Worm (Caenorhabditis elegans) whole organism, L3 larva: ENCODE measurements around the gene mcm-6.
A peak's percentile ranks its signal among the peaks of the same experiment; 100 is the strongest.

Experiments used
- R02D3.7 ChIP-seq: fragments of 150-350 bp; optimal IDR thresholded peaks from 2 replicates; lab custom pipeline; 2014; ENCODE audit warnings: missing biosample characterization, missing genetic modification characterization
- ZK546.5 ChIP-seq: sonication (generic microtip); optimal IDR thresholded peaks from 2 replicates; lab custom pipeline; 2017; ENCODE audit warnings: missing biosample characterization, missing genetic modification characterization
- aly-2 ChIP-seq: fragments of 150-350 bp; optimal IDR thresholded peaks from 2 replicates; lab custom pipeline; 2014; ENCODE audit warnings: missing biosample characterization, missing genetic modification characterization
- ama-1 ChIP-seq: fragments of 150-350 bp; optimal IDR thresholded peaks from 2 replicates; lab custom pipeline; 2018
- ceh-16 ChIP-seq: sonication (generic microtip); optimal IDR thresholded peaks from 2 replicates; lab custom pipeline; 2017; ENCODE audit warnings: missing biosample characterization, missing genetic modification characterization
- ceh-28 ChIP-seq: fragments of 150-350 bp; optimal IDR thresholded peaks from 2 replicates; lab custom pipeline; 2014; ENCODE audit warnings: missing biosample characterization, missing genetic modification reagents, missing genetic modification characterization
- ceh-82 ChIP-seq: fragments of 150-350 bp; optimal IDR thresholded peaks from 2 replicates; lab custom pipeline; 2014; ENCODE audit warnings: missing biosample characterization, missing genetic modification characterization
- daf-12 ChIP-seq: fragments of 150-350 bp; optimal IDR thresholded peaks from 2 replicates; lab custom pipeline; 2014; ENCODE audit warnings: missing biosample characterization, missing genetic modification reagents, missing genetic modification characterization
- egl-27 ChIP-seq: sonication (generic microtip); optimal IDR thresholded peaks from 4 replicates; lab custom pipeline; 2017; ENCODE audit warnings: missing biosample characterization, missing genetic modification reagents, missing genetic modification characterization
- egl-5 ChIP-seq: fragments of 150-350 bp; optimal IDR thresholded peaks from 2 replicates; lab custom pipeline; 2017; ENCODE audit warnings: missing biosample characterization, missing genetic modification reagents, missing genetic modification characterization, inconsistent platforms
- elt-1 ChIP-seq: fragments of 150-350 bp; optimal IDR thresholded peaks from 2 replicates; lab custom pipeline; 2014; ENCODE audit warnings: missing biosample characterization, missing genetic modification characterization
- elt-2 ChIP-seq: sonication (generic microtip); optimal IDR thresholded peaks from 2 replicates; lab custom pipeline; 2016; ENCODE audit warnings: missing genetic modification reagents, mild to moderate bottlenecking, missing genetic modification characterization, missing compliant biosample characterization
- elt-3 ChIP-seq, 3 experiments: fragments of 150-350 bp in 1 of 3; sonication (generic microtip) in 2 of 3; optimal IDR thresholded peaks; 2 replicates in 2 of 3; 4 replicates in 1 of 3; lab custom pipeline; 2014 to 2017; ENCODE audit warnings: missing biosample characterization in 3 of 3, missing genetic modification characterization in 3 of 3
- fkh-10 ChIP-seq: sonication (generic microtip); optimal IDR thresholded peaks from 2 replicates; lab custom pipeline; 2017; ENCODE audit warnings: missing biosample characterization, missing genetic modification reagents, missing genetic modification characterization
- fos-1 ChIP-seq: fragments of 150-350 bp; optimal IDR thresholded peaks from 2 replicates; lab custom pipeline; 2014; ENCODE audit warnings: missing biosample characterization, missing genetic modification characterization
- hmg-11 ChIP-seq: sonication (generic microtip); optimal IDR thresholded peaks from 2 replicates; lab custom pipeline; 2016; ENCODE audit warnings: missing genetic modification characterization, missing compliant biosample characterization
- jun-1 ChIP-seq: fragments of 150-350 bp; optimal IDR thresholded peaks from 2 replicates; lab custom pipeline; 2014; ENCODE audit warnings: missing biosample characterization, missing genetic modification reagents, missing genetic modification characterization
- lsy-12 ChIP-seq: sonication (generic microtip); optimal IDR thresholded peaks from 2 replicates; lab custom pipeline; 2016; ENCODE audit warnings: mild to moderate bottlenecking, missing genetic modification characterization, missing compliant biosample characterization
- mdl-1 ChIP-seq: fragments of 150-350 bp; optimal IDR thresholded peaks from 2 replicates; lab custom pipeline; 2014; ENCODE audit warnings: missing biosample characterization, missing genetic modification characterization
- mml-1 ChIP-seq: fragments of 150-350 bp; sonication (generic microtip); optimal IDR thresholded peaks from 3 replicates; lab custom pipeline; 2014; ENCODE audit warnings: missing biosample characterization, missing genetic modification characterization
- nfya-1 ChIP-seq: sonication (generic microtip); optimal IDR thresholded peaks from 2 replicates; lab custom pipeline; 2017; ENCODE audit warnings: missing genetic modification characterization, mild to moderate bottlenecking, missing compliant biosample characterization, antibody characterized with exemption, moderate library complexity; ENCODE audit not compliant: insufficient read depth
- nhr-12 ChIP-seq: fragments of 150-350 bp; optimal IDR thresholded peaks from 2 replicates; lab custom pipeline; 2014; ENCODE audit warnings: missing biosample characterization, missing genetic modification characterization
- nhr-23 ChIP-seq: fragments of 150-350 bp; optimal IDR thresholded peaks from 2 replicates; lab custom pipeline; 2014; ENCODE audit warnings: missing biosample characterization, missing genetic modification reagents, missing genetic modification characterization
- nhr-28 ChIP-seq: fragments of 150-350 bp; optimal IDR thresholded peaks from 2 replicates; lab custom pipeline; 2014; ENCODE audit warnings: missing biosample characterization, missing genetic modification characterization
- nhr-43 ChIP-seq: sonication (generic microtip); optimal IDR thresholded peaks from 2 replicates; lab custom pipeline; 2016; ENCODE audit warnings: mild to moderate bottlenecking, missing genetic modification characterization, missing compliant biosample characterization; ENCODE audit not compliant: poor library complexity, severe bottlenecking
- nhr-77 ChIP-seq: fragments of 150-350 bp; optimal IDR thresholded peaks from 2 replicates; lab custom pipeline; 2014; ENCODE audit warnings: missing biosample characterization, missing genetic modification characterization
- pha-4 ChIP-seq: fragments of 150-350 bp; optimal IDR thresholded peaks from 2 replicates; lab custom pipeline; 2014; ENCODE audit warnings: missing biosample characterization, missing genetic modification reagents, missing genetic modification characterization
- pqm-1 ChIP-seq: fragments of 150-350 bp; optimal IDR thresholded peaks from 2 replicates; lab custom pipeline; 2017; ENCODE audit warnings: missing biosample characterization, missing genetic modification characterization, inconsistent platforms
- sea-2 ChIP-seq: fragments of 150-350 bp; sonication (generic microtip); optimal IDR thresholded peaks from 4 replicates; lab custom pipeline; 2014; ENCODE audit warnings: missing biosample characterization, missing genetic modification reagents, missing genetic modification characterization
- snpc-4 ChIP-seq: fragments of 150-350 bp; optimal IDR thresholded peaks from 2 replicates; lab custom pipeline; 2014; ENCODE audit warnings: missing biosample characterization, missing genetic modification characterization
- tbx-2 ChIP-seq: sonication (generic microtip); optimal IDR thresholded peaks from 2 replicates; lab custom pipeline; 2016; ENCODE audit warnings: mild to moderate bottlenecking, missing genetic modification characterization, missing compliant biosample characterization
- unc-39 ChIP-seq: sonication (generic microtip); optimal IDR thresholded peaks from 4 replicates; lab custom pipeline; 2017; ENCODE audit warnings: missing biosample characterization, missing genetic modification characterization
- zag-1 ChIP-seq: fragments of 150-350 bp; optimal IDR thresholded peaks from 2 replicates; lab custom pipeline; 2014; ENCODE audit warnings: missing biosample characterization, missing genetic modification characterization
- ztf-4 ChIP-seq: fragments of 150-350 bp; optimal IDR thresholded peaks from 2 replicates; lab custom pipeline; 2014; ENCODE audit warnings: missing biosample characterization, missing genetic modification characterization

mcm-6 gene

DNA sequence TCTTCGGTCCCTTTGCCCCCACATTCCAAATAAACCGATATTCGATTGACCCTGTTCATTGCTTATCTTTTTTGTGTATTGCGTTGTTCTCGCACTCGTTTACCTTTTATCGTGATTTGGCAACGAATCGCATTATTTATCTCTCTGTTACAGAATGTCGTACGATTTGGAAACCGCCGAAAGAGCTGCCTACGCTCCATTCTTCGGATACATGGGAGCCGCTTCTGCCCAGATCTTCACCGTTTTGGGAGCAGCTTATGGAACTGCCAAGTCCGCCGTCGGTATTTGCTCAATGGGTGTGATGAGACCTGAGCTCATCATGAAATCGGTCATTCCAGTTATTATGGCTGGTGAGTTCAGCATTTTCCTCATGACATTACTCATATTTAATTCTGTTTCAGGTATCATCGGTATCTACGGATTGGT is 12.1 kb upstream of the mcm-6 start, which contains the start of gene vha-2:
Gene vha-2 (plus strand): TSS at position 154 of the 426 bp plus-strand sequence.
- no peak for TF ChIP-seq zag-1
- TF ChIP-seq egl-27 (tag; lab: Kevin White, UChicago) = no peak
- TF ChIP-seq mdl-1 (tag; lab: Kevin White, UChicago) = no peak
- TF ChIP-seq fos-1 (tag; lab: Kevin White, UChicago) = no peak
- TF ChIP-seq ceh-16 (tag; lab: Kevin White, UChicago) = no peak
- TF ChIP-seq fkh-10 (GFP tag; lab: Kevin White, UChicago) = no peak
- TF ChIP-seq tbx-2 (tag; lab: Kevin White, UChicago) = no peak
- TF ChIP-seq nhr-12 (tag; lab: Kevin White, UChicago) = no peak
- TF ChIP-seq R02D3.7 = no peak
- TF ChIP-seq elt-2 (tag; lab: Kevin White, UChicago) = peak; percentile 15
- TF ChIP-seq egl-5 (tag; lab: Kevin White, UChicago) = no peak
- peak; percentile 75 for TF ChIP-seq ama-1
- no peak for TF ChIP-seq ceh-28 (tag; lab: Kevin White, UChicago)
- TF ChIP-seq nhr-43 (tag; lab: Kevin White, UChicago) = peak; percentile 37
- no peak for TF ChIP-seq jun-1 (tag; lab: Kevin White, UChicago)

DNA sequence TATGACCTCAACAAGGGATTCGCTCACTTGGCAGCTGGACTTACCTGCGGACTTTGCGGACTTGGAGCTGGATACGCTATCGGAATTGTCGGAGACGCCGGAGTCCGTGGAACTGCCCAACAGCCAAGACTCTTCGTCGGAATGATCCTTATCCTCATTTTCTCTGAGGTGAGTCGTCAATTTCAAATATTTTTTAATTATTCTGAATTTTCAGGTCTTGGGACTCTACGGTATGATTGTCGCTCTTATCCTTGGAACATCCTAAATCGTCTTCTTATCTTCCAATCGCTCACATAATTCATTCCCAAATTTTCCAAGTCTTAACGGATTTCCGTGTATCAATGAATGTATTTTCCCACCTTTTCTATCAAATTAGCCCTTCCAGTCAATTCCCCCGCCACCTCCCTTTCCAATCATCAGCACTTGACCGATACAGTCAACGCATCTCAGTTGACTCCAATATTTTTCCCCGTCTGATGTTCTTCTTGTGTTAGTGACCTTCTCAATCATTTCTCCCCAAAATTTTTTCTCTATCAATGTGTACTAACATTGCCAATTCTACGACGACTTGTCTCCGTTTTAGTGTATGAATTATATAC is 11.6 kb upstream of the mcm-6 start, which contains the start of gene R10E11.6:
Gene R10E11.6 (plus strand): TSS at position 524 of the 599 bp plus-strand sequence.
- TF ChIP-seq elt-3 (tag; optimal IDR thresholded peaks at IDR 0.05; lab: Kevin White, UChicago) = no peak

DNA sequence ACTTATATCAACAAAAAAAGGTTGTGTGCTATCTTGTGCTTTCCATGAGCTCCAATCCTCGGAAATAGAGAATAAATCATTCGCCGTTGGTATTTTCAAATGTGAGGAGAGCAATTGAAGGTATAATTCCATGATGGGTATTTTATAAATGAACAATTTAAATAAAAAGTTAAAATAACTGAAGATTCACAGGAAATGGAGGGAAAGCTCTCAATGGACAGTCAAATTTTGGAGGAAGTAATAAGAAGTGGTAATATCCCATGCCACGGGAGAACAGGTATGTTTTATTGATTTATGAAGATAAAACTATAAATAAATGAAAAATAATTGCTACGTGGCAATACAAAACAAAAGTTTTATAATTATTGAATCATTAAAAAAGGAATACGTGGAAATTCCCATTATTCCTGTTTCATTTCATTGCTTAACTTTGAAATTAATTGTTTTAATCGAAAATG is 11.0 kb upstream of the mcm-6 start:
- TF ChIP-seq nhr-12 (tag; lab: Kevin White, UChicago) (no peak), nhr-43 (tag; lab: Kevin White, UChicago) (peak; percentile 33), daf-12 (tag; lab: Kevin White, UChicago) (no peak), elt-2 (tag; lab: Kevin White, UChicago) (peak; percentile 24), jun-1 (tag; lab: Kevin White, UChicago) (peak; percentile 23), nhr-77 (tag; lab: Kevin White, UChicago) (peak; percentile 27), fos-1 (tag; lab: Kevin White, UChicago) (no peak), aly-2 (tag; lab: Kevin White, UChicago) (peak; percentile 65), egl-5 (tag; lab: Kevin White, UChicago) (no peak), ceh-82 (tag; lab: Kevin White, UChicago) (peak; percentile 8), mml-1 (tag; lab: Kevin White, UChicago) (no peak), ceh-28 (tag; lab: Kevin White, UChicago) (peak; percentile 22), hmg-11 (tag; lab: Kevin White, UChicago) (no peak), unc-39 (no peak), ztf-4 (no peak), tbx-2 (tag; lab: Kevin White, UChicago) (peak; percentile 28), elt-1 (no peak), nhr-23 (peak; percentile 21), fkh-10 (GFP tag; lab: Kevin White, UChicago) (no peak), snpc-4 (tag; lab: Kevin White, UChicago) (no peak), lsy-12 (tag; lab: Kevin White, UChicago) (peak; percentile 63), pha-4 (tag; lab: Kevin White, UChicago) (no peak)
- TF ChIP-seq, all 47 proteins: peak for 10

DNA sequence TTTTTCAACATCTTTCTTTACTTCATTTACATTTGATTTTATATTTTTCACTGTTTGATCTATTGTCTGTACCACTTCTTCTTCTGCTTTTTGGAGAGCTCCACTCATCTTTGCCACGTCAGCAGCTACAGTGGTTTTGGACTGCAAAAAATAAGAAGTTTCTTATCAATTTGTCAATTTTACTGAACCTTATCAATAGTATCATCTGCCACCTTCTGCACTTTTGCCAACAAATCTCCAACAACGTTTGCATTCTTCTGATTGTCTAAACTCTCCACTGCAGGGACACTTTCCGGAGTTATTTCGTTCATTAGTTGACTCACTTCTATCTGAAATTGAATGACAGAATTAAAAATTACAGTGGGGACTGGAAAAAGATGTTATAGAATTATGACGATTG is 7.4 kb upstream of the mcm-6 start:
- TF ChIP-seq pqm-1 (tag; lab: Kevin White, UChicago) (peak; percentile 90), sea-2 (GFP tag; lab: Kevin White, UChicago) (no peak), pha-4 (tag; lab: Kevin White, UChicago) (peak; percentile 37), elt-2 (tag; lab: Kevin White, UChicago) (peak; percentile 84), nfya-1 (tag; lab: Kevin White, UChicago) (no peak), ceh-28 (tag; lab: Kevin White, UChicago) (no peak), nhr-12 (tag; lab: Kevin White, UChicago) (no peak)

DNA sequence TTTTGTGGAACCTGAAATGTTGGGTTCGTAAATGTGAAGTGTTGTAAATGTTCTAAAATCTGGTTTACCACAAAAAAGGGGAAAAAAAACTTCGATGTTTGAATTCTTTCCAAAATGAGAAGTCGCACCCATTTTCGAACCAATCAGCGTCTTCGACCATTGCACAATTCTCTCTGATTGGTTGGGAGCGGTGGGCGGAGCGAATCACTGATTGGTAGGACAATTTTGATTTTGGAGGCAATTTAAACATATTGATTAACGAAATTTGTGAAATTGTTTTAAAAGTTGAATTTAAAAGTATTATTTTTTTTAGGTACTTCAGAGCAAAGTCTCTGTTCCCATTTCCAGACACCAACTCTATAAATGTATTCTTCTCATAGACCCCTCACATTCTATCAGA is 5.1 kb upstream of the mcm-6 start:
- no peak for TF ChIP-seq nhr-28 (tag; lab: Kevin White, UChicago)
- TF ChIP-seq ZK546.5 (tag; lab: Kevin White, UChicago) = no peak
- peak; percentile 83 for TF ChIP-seq nfya-1 (tag; lab: Kevin White, UChicago)
- TF ChIP-seq zag-1 = no peak
- TF ChIP-seq tbx-2 (tag; lab: Kevin White, UChicago) = no peak
